Worm (Caenorhabditis elegans) whole organism, L2 larva: ENCODE data around the gene M03C11.6.

Experiments used
- R02D3.7 ChIP-seq: fragments of 150-350 bp; optimal IDR thresholded peaks from 2 replicates; lab custom pipeline; 2014; ENCODE audit warnings: missing biosample characterization, missing genetic modification characterization
- aly-2 ChIP-seq: fragments of 150-350 bp; optimal IDR thresholded peaks from 2 replicates; lab custom pipeline; 2014; ENCODE audit warnings: missing biosample characterization, missing genetic modification characterization
- ama-1 ChIP-seq: fragments of 150-350 bp; optimal IDR thresholded peaks from 2 replicates; lab custom pipeline; 2018; ENCODE audit warnings: inconsistent platforms
- blmp-1 ChIP-seq: sonication (generic microtip); optimal IDR thresholded peaks from 2 replicates; lab custom pipeline; 2017; ENCODE audit warnings: missing genetic modification characterization, mild to moderate bottlenecking, missing compliant biosample characterization, antibody characterized with exemption, moderate library complexity; ENCODE audit not compliant: insufficient read depth
- ceh-82 ChIP-seq: fragments of 150-350 bp; optimal IDR thresholded peaks from 2 replicates; lab custom pipeline; 2014; ENCODE audit warnings: missing biosample characterization, missing genetic modification characterization
- lin-39 ChIP-seq: fragments of 150-350 bp; optimal IDR thresholded peaks from 2 replicates; lab custom pipeline; 2014; ENCODE audit warnings: missing biosample characterization, missing genetic modification reagents, missing genetic modification characterization
- lsy-2 ChIP-seq, 2 experiments: fragments of 150-350 bp in 1 of 2; sonication (generic microtip) in 1 of 2; optimal IDR thresholded peaks; 2 replicates each; lab custom pipeline; 2014 to 2017; ENCODE audit warnings: missing biosample characterization in 2 of 2, missing genetic modification characterization in 2 of 2
- mdl-1 ChIP-seq, 2 experiments: fragments of 150-350 bp in 1 of 2; sonication (generic microtip) in 1 of 2; optimal IDR thresholded peaks; 2 replicates each; lab custom pipeline; 2017; ENCODE audit warnings: missing biosample characterization in 2 of 2, missing genetic modification characterization in 2 of 2
- nhr-10 ChIP-seq: sonication (generic microtip); optimal IDR thresholded peaks from 2 replicates; lab custom pipeline; 2017; ENCODE audit warnings: missing biosample characterization, missing genetic modification characterization
- snpc-4 ChIP-seq: fragments of 150-350 bp; optimal IDR thresholded peaks from 2 replicates; lab custom pipeline; 2014; ENCODE audit warnings: missing biosample characterization, missing genetic modification characterization
- zag-1 ChIP-seq: fragments of 150-350 bp; optimal IDR thresholded peaks from 2 replicates; lab custom pipeline; 2014; ENCODE audit warnings: missing biosample characterization, missing genetic modification characterization

- TF ChIP-seq lsy-2 (tag; optimal IDR thresholded peaks at IDR 0.05; lab: Kevin White, UChicago) (no peak), mdl-1 (tag; optimal IDR thresholded peaks at IDR 0.05; lab: Kevin White, UChicago) (no peak), zag-1 (tag; lab: Kevin White, UChicago) (no peak), blmp-1 (no peak), R02D3.7 (no peak), nhr-10 (tag; lab: Kevin White, UChicago) (no peak), lin-39 (tag; lab: Kevin White, UChicago) (no peak), ceh-82 (no peak), aly-2 (no peak), snpc-4 (tag; lab: Kevin White, UChicago) (no peak), ama-1 (lab: Kevin White, UChicago) (no peak)
These were observed 47.1 kb upstream of the M03C11.6 start, which contains the start of gene cul-1 for ce11 chrIII:10470927-10471326.
